Fruit fly (Drosophila melanogaster): ENCODE data around the gene Srrm234.
A peak's percentile ranks its signal among the peaks of the same experiment; 100 is the strongest.

Srrm234 gene

DNA sequence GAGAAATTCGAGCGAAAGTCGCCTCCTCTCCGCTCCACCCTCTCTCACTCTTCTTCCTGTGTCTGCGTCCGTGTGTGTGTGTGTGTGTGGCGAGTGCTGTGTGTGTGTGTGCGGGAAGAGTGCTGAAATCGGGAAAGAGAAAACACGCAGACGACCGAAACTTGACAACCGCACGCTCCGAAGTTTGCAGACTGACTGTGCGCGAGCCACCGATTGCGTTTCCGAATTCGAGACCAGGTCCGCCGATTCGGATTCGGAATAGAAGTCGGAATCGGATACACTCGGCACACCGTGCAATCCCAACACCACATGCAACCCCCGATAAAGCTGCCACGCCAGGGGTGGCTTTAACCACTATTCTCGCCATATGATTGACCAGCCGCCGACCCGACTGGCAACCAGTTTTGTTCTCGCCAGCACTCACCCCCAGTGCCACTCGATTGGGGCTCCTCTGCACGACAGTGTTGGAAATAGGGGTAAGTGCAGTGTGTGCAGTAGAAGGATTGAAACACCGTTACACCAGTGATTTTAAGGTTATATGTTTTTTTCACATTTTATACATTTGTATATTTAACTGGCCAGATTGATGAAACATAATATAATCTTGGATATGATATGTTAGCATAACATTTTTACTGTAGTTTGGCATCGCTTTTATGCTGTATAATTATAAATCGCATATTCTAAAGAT, 36.5 kb downstream of the Srrm234 start, which contains the start of gene CG13928:
Gene CG13928 (minus strand): TSS at position 202 of the 691 bp plus-strand sequence.
- TF ChIP-seq CG13204 (GFP tag; optimal IDR thresholded peaks at IDR 0.05) = peak; percentile 25
- TF ChIP-seq fd96Ca (GFP tag; IDR thresholded peaks at IDR 0.05) = no peak

DNA sequence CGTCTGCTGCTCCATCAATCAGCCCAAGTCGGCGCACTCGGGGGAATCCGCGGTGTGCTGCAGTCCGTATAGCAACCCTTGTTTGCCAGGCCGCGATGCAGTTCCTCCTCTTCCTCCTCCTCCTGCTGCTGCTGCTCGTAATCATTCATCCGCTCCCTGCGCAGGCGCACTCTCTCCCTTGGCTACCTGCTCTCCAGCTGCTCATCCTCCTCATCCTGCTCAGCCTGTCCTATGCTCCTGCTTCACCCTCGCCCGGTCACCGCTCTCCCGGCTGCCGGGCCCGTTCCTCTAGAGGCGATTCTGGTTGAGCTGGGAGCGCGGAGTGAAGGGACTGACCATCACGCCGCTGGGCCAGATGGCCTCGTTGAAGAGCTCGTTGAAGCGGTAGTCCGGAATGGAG, 37.9 kb downstream of the Srrm234 start:
- TF ChIP-seq CG13204 (GFP tag; optimal IDR thresholded peaks at IDR 0.05) (peak; percentile 12), Snoo (tag; optimal IDR thresholded peaks at IDR 0.05) (no peak)

DNA sequence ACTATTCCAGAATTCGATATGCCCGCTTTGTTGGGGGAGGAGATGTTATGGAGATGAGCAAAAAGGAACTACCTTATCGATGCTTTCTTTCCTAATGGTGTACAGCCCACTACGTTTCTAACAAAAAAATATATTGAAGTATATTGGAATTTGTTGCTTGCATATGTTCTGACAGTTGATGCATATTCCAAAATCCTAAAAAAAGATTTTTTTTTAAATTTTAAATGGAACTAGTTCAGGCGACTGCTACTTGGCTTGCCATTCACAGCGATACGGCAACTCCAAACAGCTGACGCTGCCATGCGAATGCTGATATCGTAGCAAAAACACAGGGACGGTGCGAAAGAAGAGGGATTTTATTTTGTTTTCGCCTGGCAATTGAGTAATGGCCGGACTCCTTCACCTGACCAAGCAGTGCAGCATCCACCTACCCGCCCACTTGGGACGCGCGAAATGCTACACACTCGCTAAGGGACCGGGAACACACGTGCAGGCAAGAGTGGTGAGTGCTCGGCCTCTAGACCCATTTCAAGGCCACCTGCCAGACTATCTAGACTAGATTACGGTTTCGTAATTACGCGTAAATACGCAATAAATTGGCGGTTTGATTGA, 46.6 kb downstream of the Srrm234 start, which contains the start of the genes CG13926, ABCB7 and CG33230:
Gene CG13926 (minus strand): TSS at position 43 of the 612 bp plus-strand sequence.
Gene ABCB7 (plus strand): TSS at position 299 of the 612 bp plus-strand sequence.
Gene CG33230 (plus strand): TSS at position 299 of the 612 bp plus-strand sequence.
- TF ChIP-seq CG12605 (GFP tag; IDR thresholded peaks at IDR 0.05) = no peak
- no peak for TF ChIP-seq CG10348 (GFP tag; IDR thresholded peaks at IDR 0.05)
- TF ChIP-seq Ets98B (GFP tag; IDR thresholded peaks at IDR 0.05) = 0 out of 2 replicates have a peak, but pooled peaks have one; percentile 17
- TF ChIP-seq CG14655 (GFP tag; optimal IDR thresholded peaks at IDR 0.05) = no peak
- peak; percentile 6 for TF ChIP-seq CG15710 (tag; optimal IDR thresholded peaks at IDR 0.05)
- peak; percentile 23 for TF ChIP-seq CG8159 (tag; optimal IDR thresholded peaks at IDR 0.05)

DNA sequence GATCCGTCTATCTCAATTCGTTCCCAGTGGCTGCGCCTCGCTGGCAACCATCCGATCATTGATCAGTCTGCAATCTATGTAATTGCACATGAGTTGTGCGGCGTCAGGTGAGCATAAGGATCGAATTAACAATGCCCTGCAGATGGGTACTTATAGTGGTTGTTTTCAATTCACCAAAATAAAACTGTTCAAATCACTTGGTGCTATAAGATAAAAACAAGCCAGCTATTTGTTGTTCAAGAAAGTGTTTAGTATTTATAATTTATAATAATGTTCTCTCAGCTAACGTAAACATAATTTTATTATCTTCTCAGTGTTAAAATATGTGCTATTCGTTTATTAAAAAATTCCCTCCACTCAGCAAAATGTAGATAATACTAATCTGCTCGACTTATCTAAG, 49.2 kb downstream of the Srrm234 start, which contains the start of gene CG12105:
Gene CG12105 (minus strand): TSS at position 101 of the 400 bp plus-strand sequence.
- TF ChIP-seq gl (tag; optimal IDR thresholded peaks at IDR 0.05) (no peak), CG34367 (tag; optimal IDR thresholded peaks at IDR 0.05) (no peak), Snoo (tag; optimal IDR thresholded peaks at IDR 0.05) (no peak), CG12605 (GFP tag; IDR thresholded peaks at IDR 0.05) (no peak), Ets98B (GFP tag; IDR thresholded peaks at IDR 0.05) (no peak), EcR (GFP tag; optimal IDR thresholded peaks at IDR 0.05) (no peak), CG8159 (tag; optimal IDR thresholded peaks at IDR 0.05) (no peak), CG8301 (tag; optimal IDR thresholded peaks at IDR 0.05) (no peak), CG17806 (tag; optimal IDR thresholded peaks at IDR 0.05) (no peak), CG14655 (GFP tag; optimal IDR thresholded peaks at IDR 0.05) (no peak), D1 (tag; optimal IDR thresholded peaks at IDR 0.05) (no peak), CG13204 (GFP tag; optimal IDR thresholded peaks at IDR 0.05) (no peak), Pif1A (GFP tag; optimal IDR thresholded peaks at IDR 0.05) (no peak), CG4496 (GFP tag; IDR thresholded peaks at IDR 0.05) (no peak)

DNA sequence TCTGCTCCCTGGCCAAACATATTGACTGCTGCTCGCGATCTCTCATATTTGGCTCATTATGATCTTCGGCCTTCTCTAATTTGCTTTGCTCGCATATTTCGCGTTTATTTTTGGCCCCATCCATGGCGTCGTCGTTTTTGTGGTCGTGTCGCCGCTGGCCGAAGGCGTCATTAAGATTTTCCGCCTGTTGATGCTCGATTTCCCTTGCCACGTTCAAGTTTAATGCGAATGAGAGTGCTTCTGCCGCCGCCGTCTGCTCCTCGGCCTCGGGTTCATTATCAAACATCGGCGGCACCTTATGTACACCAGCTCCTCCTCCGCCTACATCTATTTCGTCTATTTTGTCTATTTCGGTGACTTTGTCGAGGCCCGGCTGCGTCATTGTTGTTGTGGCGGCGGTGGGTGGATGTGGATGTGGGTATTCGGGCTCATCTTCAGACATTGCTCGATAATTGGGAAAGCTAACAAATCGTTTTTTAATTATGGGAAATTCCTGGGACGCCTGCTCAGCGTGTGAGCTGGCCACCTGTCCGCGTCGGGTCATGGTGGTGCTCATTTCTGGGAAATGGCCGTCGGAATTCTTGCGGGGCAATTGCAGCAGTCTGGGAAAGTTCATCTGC, 50.3 kb downstream of the Srrm234 start:
- TF ChIP-seq CG8159 (tag; optimal IDR thresholded peaks at IDR 0.05) (no peak), CG13204 (GFP tag; optimal IDR thresholded peaks at IDR 0.05) (no peak), CG14655 (GFP tag; optimal IDR thresholded peaks at IDR 0.05) (no peak), CG10348 (GFP tag; IDR thresholded peaks at IDR 0.05) (no peak), Pif1A (GFP tag; optimal IDR thresholded peaks at IDR 0.05) (no peak), CG12605 (GFP tag; IDR thresholded peaks at IDR 0.05) (no peak), D1 (tag; optimal IDR thresholded peaks at IDR 0.05) (no peak), rn (GFP tag; IDR thresholded peaks at IDR 0.05) (no peak), Ets98B (GFP tag; IDR thresholded peaks at IDR 0.05) (no peak), gl (tag; optimal IDR thresholded peaks at IDR 0.05) (no peak), CG17806 (tag; optimal IDR thresholded peaks at IDR 0.05) (no peak), CG9948 (tag; optimal IDR thresholded peaks at IDR 0.05) (no peak), CG4496 (GFP tag; IDR thresholded peaks at IDR 0.05) (no peak), CG8301 (tag; optimal IDR thresholded peaks at IDR 0.05) (no peak)

DNA sequence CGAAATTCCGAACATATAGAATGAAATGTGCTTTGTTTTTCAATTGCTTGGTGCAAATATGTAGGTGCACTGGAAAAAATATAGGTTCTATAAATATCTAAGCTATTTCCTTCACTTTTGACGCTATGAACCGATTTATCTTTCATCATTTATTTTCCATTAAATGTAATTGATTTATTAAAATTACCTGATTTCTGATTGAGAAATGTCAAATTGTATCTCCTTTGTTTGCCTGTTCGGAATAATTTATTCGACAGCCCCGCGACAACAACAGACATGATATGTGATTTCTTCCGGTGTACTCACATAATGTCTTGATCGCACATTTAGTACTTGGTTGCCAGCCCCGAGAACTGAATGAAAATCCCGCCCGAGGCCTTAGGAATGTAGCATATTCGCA, 55.3 kb downstream of the Srrm234 start:
- no peak for TF ChIP-seq gl (tag; optimal IDR thresholded peaks at IDR 0.05)
- no peak for TF ChIP-seq Ets98B (GFP tag; IDR thresholded peaks at IDR 0.05)
- no peak for TF ChIP-seq CG12605 (GFP tag; IDR thresholded peaks at IDR 0.05)
- TF ChIP-seq fd96Ca (GFP tag; IDR thresholded peaks at IDR 0.05) = 0 out of 3 replicates have a peak, but pooled peaks have one; percentile 23
- peak; percentile 45; the same call in 1 of the 2 replicates for TF ChIP-seq CG32121 (GFP tag; IDR thresholded peaks at IDR 0.05)
- TF ChIP-seq EcR (GFP tag; optimal IDR thresholded peaks at IDR 0.05) = no peak
- TF ChIP-seq CG17806 (tag; optimal IDR thresholded peaks at IDR 0.05) = no peak
- no peak for TF ChIP-seq Pif1B (GFP tag; optimal IDR thresholded peaks at IDR 0.05)
- peak; percentile 27; the same call in 1 of the 2 replicates for TF ChIP-seq CG10348 (GFP tag; IDR thresholded peaks at IDR 0.05)
- TF ChIP-seq CG15710 (tag; optimal IDR thresholded peaks at IDR 0.05) = no peak
- TF ChIP-seq CG34367 (tag; optimal IDR thresholded peaks at IDR 0.05) = no peak
- peak; percentile 40 for TF ChIP-seq CG8159 (tag; optimal IDR thresholded peaks at IDR 0.05)
- no peak for TF ChIP-seq CG9948 (tag; optimal IDR thresholded peaks at IDR 0.05)
- peak; percentile 42 for TF ChIP-seq CG8301 (tag; optimal IDR thresholded peaks at IDR 0.05)
- peak; percentile 43 for TF ChIP-seq Pif1A (GFP tag; optimal IDR thresholded peaks at IDR 0.05)
- TF ChIP-seq CG4496 (GFP tag; IDR thresholded peaks at IDR 0.05) = peak; percentile 35; the same call in 1 of the 3 replicates
- TF ChIP-seq rn (GFP tag; IDR thresholded peaks at IDR 0.05) = no peak
- no peak for TF ChIP-seq Snoo (tag; optimal IDR thresholded peaks at IDR 0.05)
- no peak for TF ChIP-seq CG13204 (GFP tag; optimal IDR thresholded peaks at IDR 0.05)
- no peak for TF ChIP-seq CG14655 (GFP tag; optimal IDR thresholded peaks at IDR 0.05)
- TF ChIP-seq D1 (tag; optimal IDR thresholded peaks at IDR 0.05) = no peak

Data from whole organism, pupa.